Worm (Caenorhabditis elegans): ENCODE measurements around the gene nhr-57.

nhr-57 gene

DNA sequence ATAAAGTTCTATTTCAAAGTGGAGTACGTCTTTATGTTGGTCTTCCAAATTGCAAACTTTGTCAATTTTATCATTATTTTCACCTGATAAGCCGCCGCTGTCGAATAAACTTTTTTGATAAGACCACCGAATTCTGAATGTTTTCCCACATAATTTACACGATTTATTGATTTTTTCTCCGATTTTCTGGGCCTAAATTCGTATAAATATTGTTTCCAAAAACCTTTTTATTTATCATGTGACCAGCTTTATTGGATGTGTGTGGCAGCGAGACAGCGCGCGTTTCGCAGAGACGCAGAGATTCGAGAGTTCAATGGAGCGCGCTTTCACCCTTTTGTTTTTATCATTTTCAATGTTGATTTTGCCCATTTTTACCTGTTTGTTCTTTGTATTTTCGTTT is 11.3 kb downstream of the nhr-57 start:
- TF ChIP-seq hlh-1 (tag; optimal IDR thresholded peaks at IDR 0.05) (no peak), lin-32 (GFP tag; optimal IDR thresholded peaks at IDR 0.05) (no peak), cnd-1 (tag; optimal IDR thresholded peaks at IDR 0.05) (no peak), nhr-76 (tag; optimal IDR thresholded peaks at IDR 0.05) (no peak), ceh-39 (tag; optimal IDR thresholded peaks at IDR 0.05) (peak; percentile 32), bed-3 (GFP tag; optimal IDR thresholded peaks at IDR 0.05) (peak; percentile 32), elt-3 (tag; optimal IDR thresholded peaks at IDR 0.05) (no peak), lsy-2 (tag; optimal IDR thresholded peaks at IDR 0.05) (peak; percentile 35), unc-120 (tag; optimal IDR thresholded peaks at IDR 0.05; ENCODE audit: poor library complexity, severe bottlenecking) (no peak), unc-39 (tag; optimal IDR thresholded peaks at IDR 0.05) (no peak), nhr-237 (tag; optimal IDR thresholded peaks at IDR 0.05) (peak; percentile 9), tbx-8 (GFP tag; optimal IDR thresholded peaks at IDR 0.05) (no peak), mls-2 (tag; optimal IDR thresholded peaks at IDR 0.05) (no peak), lin-13 (tag; optimal IDR thresholded peaks at IDR 0.05) (no peak), mep-1 (tag; optimal IDR thresholded peaks at IDR 0.05) (peak; percentile 39), sptf-1 (tag; optimal IDR thresholded peaks at IDR 0.05) (no peak), flh-1 (GFP tag; optimal IDR thresholded peaks at IDR 0.05) (no peak), pha-4 (tag; optimal IDR thresholded peaks at IDR 0.05) (no peak), ham-2 (GFP tag; optimal IDR thresholded peaks at IDR 0.05) (no peak), nhr-2 (tag; optimal IDR thresholded peaks at IDR 0.05) (no peak), zip-8 (tag; optimal IDR thresholded peaks at IDR 0.05) (no peak), M03D4.4 (tag; optimal IDR thresholded peaks at IDR 0.05) (no peak), blmp-1 (tag; optimal IDR thresholded peaks at IDR 0.05) (no peak), sem-2 (GFP tag; optimal IDR thresholded peaks at IDR 0.05) (no peak), drap-1 (GFP tag; optimal IDR thresholded peaks at IDR 0.05) (no peak), snpc-4 (tag; optimal IDR thresholded peaks at IDR 0.05) (no peak), ces-1 (GFP tag; optimal IDR thresholded peaks at IDR 0.05) (peak; percentile 70), ceh-43 (GFP tag; optimal IDR thresholded peaks at IDR 0.05) (no peak), ceh-83 (GFP tag; optimal IDR thresholded peaks at IDR 0.05) (no peak), mab-5 (tag; optimal IDR thresholded peaks at IDR 0.05) (no peak), nhr-12 (tag; optimal IDR thresholded peaks at IDR 0.05) (no peak), nhr-28 (tag; optimal IDR thresholded peaks at IDR 0.05) (no peak), ztf-11 (tag; optimal IDR thresholded peaks at IDR 0.05) (no peak), unc-62 (GFP tag; optimal IDR thresholded peaks at IDR 0.05) (no peak), elt-1 (tag; optimal IDR thresholded peaks at IDR 0.05; ENCODE audit: borderline replicate concordance, insufficient read depth) (no peak)

ce11 chrV:4144205-4144604 is 12.5 kb downstream of the nhr-57 start, which contains the start of gene Y45G5AL.1:
TSS of gene Y45G5AL.1 (plus strand) at chrV:4144505.
- TF ChIP-seq nhr-12 (tag; optimal IDR thresholded peaks at IDR 0.05) (no peak), unc-62 (GFP tag; optimal IDR thresholded peaks at IDR 0.05) (no peak), lin-13 (tag; optimal IDR thresholded peaks at IDR 0.05) (no peak), ceh-43 (GFP tag; optimal IDR thresholded peaks at IDR 0.05) (no peak), flh-1 (GFP tag; optimal IDR thresholded peaks at IDR 0.05) (no peak), pha-4 (tag; optimal IDR thresholded peaks at IDR 0.05) (no peak), lsy-2 (tag; optimal IDR thresholded peaks at IDR 0.05) (no peak), sptf-1 (tag; optimal IDR thresholded peaks at IDR 0.05) (no peak), elt-1 (tag; optimal IDR thresholded peaks at IDR 0.05; ENCODE audit: borderline replicate concordance, insufficient read depth) (no peak), unc-120 (tag; optimal IDR thresholded peaks at IDR 0.05; ENCODE audit: poor library complexity, severe bottlenecking) (no peak), bed-3 (GFP tag; optimal IDR thresholded peaks at IDR 0.05) (no peak), drap-1 (GFP tag; optimal IDR thresholded peaks at IDR 0.05) (no peak)

DNA sequence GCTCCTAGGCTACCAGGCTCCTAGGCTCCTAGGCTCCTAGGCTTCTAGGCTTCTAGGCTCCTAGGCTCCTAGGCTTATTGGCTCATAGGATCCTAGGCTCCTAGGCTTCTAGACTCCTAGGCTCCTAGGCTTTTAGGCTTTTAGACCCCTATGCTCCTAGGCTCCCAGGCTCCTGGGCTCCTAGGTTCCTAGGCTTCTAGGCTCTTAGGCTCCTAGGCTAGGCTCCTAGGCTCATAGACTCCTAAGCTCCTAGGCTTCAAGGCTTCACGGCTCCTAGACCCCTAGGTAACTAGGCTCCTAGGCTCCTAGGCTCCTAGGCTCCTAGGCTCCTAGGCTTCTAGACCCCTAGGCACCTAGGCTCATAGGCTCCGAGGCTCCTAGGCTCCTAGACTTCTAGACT is 19.7 kb downstream of the nhr-57 start:
- TF ChIP-seq nhr-76 (tag; optimal IDR thresholded peaks at IDR 0.05) (no peak), blmp-1 (tag; optimal IDR thresholded peaks at IDR 0.05) (no peak), ceh-83 (GFP tag; optimal IDR thresholded peaks at IDR 0.05) (no peak), pha-4 (tag; optimal IDR thresholded peaks at IDR 0.05) (no peak), mep-1 (tag; optimal IDR thresholded peaks at IDR 0.05) (no peak), bed-3 (GFP tag; optimal IDR thresholded peaks at IDR 0.05) (no peak), lin-32 (GFP tag; optimal IDR thresholded peaks at IDR 0.05) (no peak), cnd-1 (tag; optimal IDR thresholded peaks at IDR 0.05) (no peak), unc-39 (tag; optimal IDR thresholded peaks at IDR 0.05) (no peak), mls-2 (tag; optimal IDR thresholded peaks at IDR 0.05) (no peak)

ce11 chrV:4152200-4152599 is 20.5 kb downstream of the nhr-57 start, which contains the start of gene Y45G5AM.6:
TSS of gene Y45G5AM.6 (minus strand) at chrV:4152300.
- TF ChIP-seq mab-5 (tag; optimal IDR thresholded peaks at IDR 0.05), result no peak
- no peak for TF ChIP-seq unc-39 (tag; optimal IDR thresholded peaks at IDR 0.05)
- no peak for TF ChIP-seq ces-1 (GFP tag; optimal IDR thresholded peaks at IDR 0.05)

Data from whole organism, mixed stage, embryonic.